Worm (Caenorhabditis elegans) whole organism, L1 larva: ENCODE measurements around the gene W04G3.5.

Experiments
- aly-2 ChIP-seq: fragments of 150-350 bp; optimal IDR thresholded peaks from 2 replicates; lab custom pipeline; 2014; ENCODE audit warnings: missing biosample characterization, missing genetic modification characterization
- ama-1 ChIP-seq: fragments of 150-350 bp; optimal IDR thresholded peaks from 2 replicates; lab custom pipeline; 2014
- egl-27 ChIP-seq, 2 experiments: fragments of 150-350 bp in 1 of 2; sonication (generic microtip); optimal IDR thresholded peaks; 3 replicates each; lab custom pipeline; 2017 to 2018; ENCODE audit warnings: missing biosample characterization in 2 of 2, missing genetic modification characterization in 2 of 2, missing genetic modification reagents in 2 of 2
- ets-5 ChIP-seq: fragments of 200-800 bp; sonication (Bioruptor generic); IDR thresholded peaks from 2 replicates; pipeline ENCODE4 v1.3.6; 2022; ENCODE audit warnings: missing genetic modification characterization, missing compliant biosample characterization
- fkh-10 ChIP-seq: sonication (generic microtip); optimal IDR thresholded peaks from 2 replicates; lab custom pipeline; 2017; ENCODE audit warnings: missing biosample characterization, missing genetic modification reagents, missing genetic modification characterization
- hlh-17 ChIP-seq: fragments of 200-800 bp; sonication (Bioruptor generic); optimal IDR thresholded peaks from 2 replicates; lab custom pipeline; 2018; ENCODE audit warnings: missing genetic modification characterization, mild to moderate bottlenecking, missing compliant biosample characterization, moderate library complexity, borderline replicate concordance
- jun-1 ChIP-seq: fragments of 150-350 bp; optimal IDR thresholded peaks from 2 replicates; lab custom pipeline; 2014; ENCODE audit warnings: missing biosample characterization, missing genetic modification reagents, missing genetic modification characterization
- lin-13 ChIP-seq: fragments of 150-350 bp; optimal IDR thresholded peaks from 2 replicates; lab custom pipeline; 2014; ENCODE audit warnings: missing biosample characterization, missing genetic modification reagents, missing genetic modification characterization
- lin-15B ChIP-seq: fragments of 150-350 bp; sonication (generic microtip); optimal IDR thresholded peaks from 3 replicates; lab custom pipeline; 2014; ENCODE audit warnings: missing biosample characterization, missing genetic modification characterization
- mdl-1 ChIP-seq, 2 experiments: fragments of 150-350 bp; optimal IDR thresholded peaks; 2 replicates each; lab custom pipeline; 2014 to 2017; ENCODE audit warnings: missing biosample characterization in 2 of 2, missing genetic modification characterization in 2 of 2, inconsistent platforms in 1 of 2
- snpc-4 ChIP-seq: fragments of 150-350 bp; optimal IDR thresholded peaks from 2 replicates; lab custom pipeline; 2014; ENCODE audit warnings: missing biosample characterization, missing genetic modification characterization
- zag-1 ChIP-seq: fragments of 150-350 bp; optimal IDR thresholded peaks from 2 replicates; lab custom pipeline; 2014; ENCODE audit warnings: missing biosample characterization, missing genetic modification characterization

ce11 chrX:11064799-11065198 is 8.7 kb upstream of the W04G3.5 start, which contains the start of gene lpr-4:
- TF ChIP-seq zag-1 (tag; lab: Kevin White, UChicago) (no peak), jun-1 (tag; lab: Kevin White, UChicago) (no peak), lin-13 (GFP tag; lab: Kevin White, UChicago) (no peak), lin-15B (tag; lab: Kevin White, UChicago) (no peak), egl-27 (tag; optimal IDR thresholded peaks at IDR 0.05; lab: Kevin White, UChicago) (no peak), mdl-1 (tag; optimal IDR thresholded peaks at IDR 0.05; lab: Kevin White, UChicago) (no peak), hlh-17 (no peak), aly-2 (no peak), ama-1 (lab: Kevin White, UChicago) (no peak), ets-5 (no peak), fkh-10 (GFP tag; lab: Kevin White, UChicago) (no peak), snpc-4 (no peak)
